Worm (Caenorhabditis elegans) whole organism, L3 larva: ENCODE results near the gene F22E12.1.

ENCODE experiments used
- R02D3.7 ChIP-seq: fragments of 150-350 bp; optimal IDR thresholded peaks from 2 replicates; lab custom pipeline; 2014; ENCODE audit warnings: missing biosample characterization, missing genetic modification characterization
- ceh-82 ChIP-seq: fragments of 150-350 bp; optimal IDR thresholded peaks from 2 replicates; lab custom pipeline; 2014; ENCODE audit warnings: missing biosample characterization, missing genetic modification characterization
- fos-1 ChIP-seq: fragments of 150-350 bp; optimal IDR thresholded peaks from 2 replicates; lab custom pipeline; 2014; ENCODE audit warnings: missing biosample characterization, missing genetic modification characterization
- jun-1 ChIP-seq: fragments of 150-350 bp; optimal IDR thresholded peaks from 2 replicates; lab custom pipeline; 2014; ENCODE audit warnings: missing biosample characterization, missing genetic modification reagents, missing genetic modification characterization
- lin-15B ChIP-seq: fragments of 150-350 bp; optimal IDR thresholded peaks from 2 replicates; lab custom pipeline; 2014; ENCODE audit warnings: missing biosample characterization, missing genetic modification characterization
- mdl-1 ChIP-seq: fragments of 150-350 bp; optimal IDR thresholded peaks from 2 replicates; lab custom pipeline; 2014; ENCODE audit warnings: missing biosample characterization, missing genetic modification characterization
- nfya-1 ChIP-seq: sonication (generic microtip); optimal IDR thresholded peaks from 2 replicates; lab custom pipeline; 2017; ENCODE audit warnings: missing genetic modification characterization, mild to moderate bottlenecking, missing compliant biosample characterization, antibody characterized with exemption, moderate library complexity; ENCODE audit not compliant: insufficient read depth
- nhr-23 ChIP-seq: fragments of 150-350 bp; optimal IDR thresholded peaks from 2 replicates; lab custom pipeline; 2014; ENCODE audit warnings: missing biosample characterization, missing genetic modification reagents, missing genetic modification characterization
- tbx-2 ChIP-seq: sonication (generic microtip); optimal IDR thresholded peaks from 2 replicates; lab custom pipeline; 2016; ENCODE audit warnings: mild to moderate bottlenecking, missing genetic modification characterization, missing compliant biosample characterization
- ztf-11 ChIP-seq: fragments of 150-350 bp; optimal IDR thresholded peaks from 2 replicates; lab custom pipeline; 2014; ENCODE audit warnings: missing biosample characterization, missing genetic modification characterization

DNA sequence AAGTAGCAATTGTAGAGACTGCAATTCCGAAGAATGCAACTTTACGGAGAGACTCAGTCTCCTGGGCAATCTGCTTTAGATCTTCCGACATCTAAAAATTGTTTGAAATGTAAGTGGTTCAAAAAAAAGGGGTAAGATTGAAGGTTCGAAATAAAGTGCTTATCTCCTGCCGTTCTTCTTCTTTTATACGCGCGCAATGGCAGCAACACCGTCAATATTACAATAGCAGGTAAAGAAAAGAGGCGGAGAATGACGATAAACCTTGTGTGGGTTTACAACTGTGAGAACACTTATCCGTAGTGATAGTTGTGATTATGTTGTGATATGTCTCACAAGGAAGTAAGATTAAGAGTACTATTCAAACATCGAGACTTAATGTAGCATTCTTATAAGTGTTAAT, 35.3 kb downstream of the F22E12.1 start, which contains the start of gene col-13:
- no peak for TF ChIP-seq nfya-1 (tag; lab: Kevin White, UChicago)
- no peak for TF ChIP-seq R02D3.7 (tag; lab: Kevin White, UChicago)
- TF ChIP-seq jun-1 (tag; lab: Kevin White, UChicago) = no peak
- no peak for TF ChIP-seq ztf-11 (tag; lab: Kevin White, UChicago)
- no peak for TF ChIP-seq lin-15B (tag; lab: Kevin White, UChicago)
- no peak for TF ChIP-seq tbx-2 (tag; lab: Kevin White, UChicago)
- TF ChIP-seq mdl-1 (tag; lab: Kevin White, UChicago) = no peak
- no peak for TF ChIP-seq fos-1 (tag; lab: Kevin White, UChicago)
- TF ChIP-seq ceh-82 (tag; lab: Kevin White, UChicago) = no peak
- no peak for TF ChIP-seq nhr-23 (tag; lab: Kevin White, UChicago)
